Fruit fly (Drosophila melanogaster) whole organism, embryonic: ENCODE results near the gene CG31898.

Source experiments
- CG11093 ChIP-seq: fragments of 200-800 bp; sonication (Bioruptor generic); IDR thresholded peaks from 3 replicates; pipeline ENCODE4 v1.3.6; 2022; ENCODE audit warnings: missing biosample characterization, missing genetic modification characterization
- CG15479 ChIP-seq: fragments of 200-800 bp; sonication (Bioruptor generic); optimal IDR thresholded peaks from 3 replicates; lab custom pipeline; 2019; ENCODE audit warnings: missing biosample characterization, mild to moderate bottlenecking, missing genetic modification characterization, moderate library complexity
- CG6854 ChIP-seq: fragments of 200-800 bp; sonication (Bioruptor generic); optimal IDR thresholded peaks from 3 replicates; lab custom pipeline; 2017; ENCODE audit warnings: missing biosample characterization, mild to moderate bottlenecking, missing genetic modification characterization

- TF ChIP-seq CG6854 (GFP tag; lab: Kevin White, UChicago) (no peak), CG11093 (GFP tag; lab: Robert Waterston, UW) (no peak), CG15479 (GFP tag; lab: Kevin White, UChicago) (no peak)
These were observed 6.0 kb upstream of the CG31898 start, which contains the start of gene lectin-29Ca for dm6 chr2L:8394180-8394579.
